Fruit fly (Drosophila melanogaster) whole organism, prepupa: ENCODE results near the gene CG33493.

Source experiments
- Blimp-1 ChIP-seq: fragments of 200-800 bp; sonication (Bioruptor generic); optimal IDR thresholded peaks from 3 replicates; lab custom pipeline; 2017; ENCODE audit warnings: missing biosample characterization, missing genetic modification characterization, mild to moderate bottlenecking, moderate library complexity, missing genetic modification reagents
- Hr4 ChIP-seq: fragments of 200-800 bp; sonication (Bioruptor generic); optimal IDR thresholded peaks from 3 replicates; lab custom pipeline; 2016; ENCODE audit warnings: missing biosample characterization, missing genetic modification characterization
- acj6 ChIP-seq: fragments of 200-800 bp; sonication (Bioruptor generic); optimal IDR thresholded peaks from 3 replicates; lab custom pipeline; 2016; ENCODE audit warnings: missing biosample characterization, missing genetic modification characterization

DNA sequence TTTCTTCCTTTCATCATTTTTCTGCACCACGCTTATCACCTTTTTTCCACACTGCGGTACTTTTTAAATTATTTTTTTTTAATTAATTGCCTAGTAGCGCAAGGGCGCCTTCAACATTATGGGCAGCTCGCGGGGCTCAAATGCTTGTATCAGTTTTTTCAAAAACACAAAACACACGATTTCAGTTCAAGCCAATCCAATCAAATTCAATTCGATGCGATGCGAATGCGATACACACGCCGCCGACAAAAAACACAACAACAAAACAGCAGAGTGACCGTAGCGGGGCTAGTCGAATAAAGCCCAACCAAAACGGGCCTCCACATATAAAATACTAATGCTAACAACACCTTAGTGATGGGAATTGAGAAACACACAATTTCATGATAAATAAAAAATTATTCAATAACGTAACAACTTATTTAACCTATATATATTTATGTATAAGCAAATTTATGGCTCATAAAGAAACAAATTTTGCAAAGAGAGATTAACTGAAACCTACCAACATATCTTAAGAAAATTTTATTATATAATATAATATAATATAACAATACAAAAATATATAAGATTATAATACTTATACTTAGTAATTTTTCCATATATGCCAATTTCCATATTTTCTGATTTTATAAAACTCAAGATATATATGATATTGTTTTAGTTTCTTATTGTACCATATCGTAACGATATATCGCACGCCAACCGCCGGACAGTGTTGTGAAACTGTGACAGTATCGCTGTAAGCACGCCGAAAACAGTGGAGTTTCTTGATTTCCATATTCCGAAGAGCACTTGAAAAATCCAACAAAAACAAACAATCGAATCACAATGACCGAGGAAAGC is 32.0 kb downstream of the CG33493 start, which contains the start of the genes CG32066 and CG8003:
- TF ChIP-seq Hr4 (no peak), acj6 (GFP tag; lab: Kevin White, UChicago) (no peak), Blimp-1 (GFP tag; lab: Kevin White, UChicago) (no peak)
